Worm (Caenorhabditis elegans) whole organism, mixed stage, embryonic: ENCODE measurements around the gene col-94.
"Not testable (repeated sequence)": the region's sequence is repeated elsewhere in the genome, so short reads cannot be mapped to it uniquely, and the experiment has no call there.

Experiments
- blmp-1 ChIP-seq: fragments of 150-350 bp; optimal IDR thresholded peaks from 2 replicates; lab custom pipeline; 2014; ENCODE audit warnings: missing biosample characterization, missing genetic modification characterization
- ceh-83 ChIP-seq: fragments of 200-800 bp; sonication (Bioruptor generic); optimal IDR thresholded peaks from 2 replicates; lab custom pipeline; 2018; ENCODE audit warnings: mild to moderate bottlenecking, missing genetic modification characterization, missing compliant biosample characterization
- cnd-1 ChIP-seq: fragments of 200-800 bp; sonication (Bioruptor generic); optimal IDR thresholded peaks from 2 replicates; lab custom pipeline; 2018; ENCODE audit warnings: mild to moderate bottlenecking, missing genetic modification characterization, missing compliant biosample characterization
- elt-1 ChIP-seq: sonication (generic microtip); optimal IDR thresholded peaks from 2 replicates; lab custom pipeline; 2017; ENCODE audit warnings: missing genetic modification characterization, mild to moderate bottlenecking, missing compliant biosample characterization, antibody characterized with exemption, moderate library complexity, borderline replicate concordance; ENCODE audit not compliant: insufficient read depth
- elt-3 ChIP-seq: fragments of 150-350 bp; optimal IDR thresholded peaks from 2 replicates; lab custom pipeline; 2014; ENCODE audit warnings: missing biosample characterization, missing genetic modification characterization
- flh-1 ChIP-seq: fragments of 200-800 bp; sonication (Bioruptor generic); optimal IDR thresholded peaks from 2 replicates; lab custom pipeline; 2018; ENCODE audit warnings: mild to moderate bottlenecking, missing genetic modification characterization, moderate library complexity, missing compliant biosample characterization
- hlh-1 ChIP-seq: fragments of 150-350 bp; optimal IDR thresholded peaks from 2 replicates; lab custom pipeline; 2014; ENCODE audit warnings: missing biosample characterization, missing genetic modification reagents, missing genetic modification characterization
- lsy-2 ChIP-seq: fragments of 150-350 bp; optimal IDR thresholded peaks from 2 replicates; lab custom pipeline; 2014; ENCODE audit warnings: missing biosample characterization, missing genetic modification characterization
- nhr-12 ChIP-seq: fragments of 150-350 bp; optimal IDR thresholded peaks from 2 replicates; lab custom pipeline; 2014; ENCODE audit warnings: missing biosample characterization, missing genetic modification characterization
- nhr-28 ChIP-seq: fragments of 150-350 bp; optimal IDR thresholded peaks from 2 replicates; lab custom pipeline; 2014; ENCODE audit warnings: missing biosample characterization, missing genetic modification characterization
- snpc-4 ChIP-seq: fragments of 150-350 bp; optimal IDR thresholded peaks from 2 replicates; lab custom pipeline; 2014; ENCODE audit warnings: missing biosample characterization, missing genetic modification characterization
- unc-62 ChIP-seq: fragments of 150-350 bp; optimal IDR thresholded peaks from 2 replicates; lab custom pipeline; 2014; ENCODE audit warnings: missing biosample characterization, missing genetic modification reagents, missing genetic modification characterization
- zip-8 ChIP-seq: fragments of 150-350 bp; optimal IDR thresholded peaks from 2 replicates; lab custom pipeline; 2014; ENCODE audit warnings: missing biosample characterization, missing genetic modification characterization

DNA sequence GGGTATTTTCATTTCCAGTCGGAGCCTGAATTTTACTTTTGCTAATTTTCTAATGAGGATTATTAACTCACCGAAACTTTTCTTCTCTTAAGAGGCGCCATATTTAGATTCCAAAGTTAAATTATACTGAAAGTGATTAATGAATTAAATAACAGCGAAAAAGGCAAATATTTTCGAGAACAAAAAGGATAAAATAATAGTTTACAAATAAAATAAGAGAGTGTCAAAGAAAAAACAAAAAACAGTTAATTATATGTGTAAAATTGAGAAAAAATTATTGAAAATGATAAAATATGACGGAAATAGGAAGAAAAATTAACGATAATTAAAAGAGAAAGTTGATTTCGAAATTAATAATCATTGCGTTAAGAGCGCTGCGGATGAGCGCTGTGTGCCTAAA is 41.7 kb upstream of the col-94 start, which contains the start of gene Y48A6B.8:
- not testable (repeated sequence) for TF ChIP-seq snpc-4; elt-1 (tag; lab: Kevin White, UChicago); elt-3; lsy-2 (tag; lab: Kevin White, UChicago); nhr-12 (tag; lab: Kevin White, UChicago); ceh-83 (GFP tag; lab: Kevin White, UChicago); nhr-28 (tag; lab: Kevin White, UChicago); unc-62; hlh-1; zip-8 (tag; lab: Kevin White, UChicago); blmp-1 (tag; lab: Kevin White, UChicago); cnd-1 (tag; lab: Kevin White, UChicago); flh-1 (GFP tag; lab: Kevin White, UChicago)
